Fruit fly (Drosophila melanogaster) whole organism, wandering third instar larva: ENCODE results near the gene CG33978.

Experiments used
- CG32264 ChIP-seq: fragments of 200-800 bp; sonication (Bioruptor generic); optimal IDR thresholded peaks from 2 replicates; lab custom pipeline; 2016; ENCODE audit warnings: missing biosample characterization, missing genetic modification characterization
- Dif ChIP-seq: fragments of 200-275, 200-300 bp; sonication (Bioruptor generic); optimal IDR thresholded peaks from 2 replicates; lab custom pipeline; 2018; ENCODE audit warnings: missing biosample characterization, missing genetic modification characterization; ENCODE audit not compliant: partially characterized antibody
- HLH106 ChIP-seq: fragments of 200-800 bp; optimal IDR thresholded peaks from 3 replicates; lab custom pipeline; 2019; ENCODE audit warnings: missing biosample characterization, mild to moderate bottlenecking, missing genetic modification characterization, moderate library complexity
- Hnf4 ChIP-seq: fragments of 200-800 bp; sonication (Bioruptor generic); optimal IDR thresholded peaks from 2 replicates; lab custom pipeline; 2016; ENCODE audit warnings: missing biosample characterization, mild to moderate bottlenecking, missing genetic modification characterization
- Hr78 ChIP-seq: fragments of >200 bp; optimal IDR thresholded peaks from 2 replicates; lab custom pipeline; 2017; ENCODE audit warnings: missing biosample characterization, missing genetic modification characterization
- Mio ChIP-seq: sonication (Bioruptor generic); optimal IDR thresholded peaks from 2 replicates; lab custom pipeline; 2016; ENCODE audit warnings: missing biosample characterization, missing genetic modification characterization
- N ChIP-seq: fragments of >200 bp; optimal IDR thresholded peaks from 2 replicates; lab custom pipeline; 2018; ENCODE audit warnings: missing biosample characterization, missing external identifiers, missing genetic modification characterization
- Rel ChIP-seq, 2 experiments: fragments of 200-800 bp; sonication (Bioruptor generic) in 1 of 2; optimal IDR thresholded peaks; 2 replicates in 1 of 2; 3 replicates in 1 of 2; lab custom pipeline; 2016 to 2019; ENCODE audit warnings: mild to moderate bottlenecking in 2 of 2, missing biosample characterization in 2 of 2, missing genetic modification characterization in 2 of 2, moderate library complexity in 1 of 2
- brk ChIP-seq: fragments of 200-800 bp; sonication (Bioruptor generic); optimal IDR thresholded peaks from 2 replicates; lab custom pipeline; 2016; ENCODE audit warnings: missing biosample characterization, mild to moderate bottlenecking, missing genetic modification characterization
- dsf ChIP-seq: sonication (Bioruptor generic); optimal IDR thresholded peaks from 2 replicates; lab custom pipeline; 2016; ENCODE audit warnings: missing biosample characterization, missing genetic modification characterization, borderline replicate concordance
- pan ChIP-seq: fragments of >200 bp; optimal IDR thresholded peaks from 2 replicates; lab custom pipeline; 2017
- sv ChIP-seq: fragments of 200-800 bp; sonication (Bioruptor generic); optimal IDR thresholded peaks from 3 replicates; lab custom pipeline; 2016; ENCODE audit warnings: missing biosample characterization, missing genetic modification characterization
- woc ChIP-seq: sonication (Bioruptor generic); optimal IDR thresholded peaks from 2 replicates; lab custom pipeline; 2016; ENCODE audit warnings: missing biosample characterization, mild to moderate bottlenecking, missing genetic modification characterization

CG33978 gene

DNA sequence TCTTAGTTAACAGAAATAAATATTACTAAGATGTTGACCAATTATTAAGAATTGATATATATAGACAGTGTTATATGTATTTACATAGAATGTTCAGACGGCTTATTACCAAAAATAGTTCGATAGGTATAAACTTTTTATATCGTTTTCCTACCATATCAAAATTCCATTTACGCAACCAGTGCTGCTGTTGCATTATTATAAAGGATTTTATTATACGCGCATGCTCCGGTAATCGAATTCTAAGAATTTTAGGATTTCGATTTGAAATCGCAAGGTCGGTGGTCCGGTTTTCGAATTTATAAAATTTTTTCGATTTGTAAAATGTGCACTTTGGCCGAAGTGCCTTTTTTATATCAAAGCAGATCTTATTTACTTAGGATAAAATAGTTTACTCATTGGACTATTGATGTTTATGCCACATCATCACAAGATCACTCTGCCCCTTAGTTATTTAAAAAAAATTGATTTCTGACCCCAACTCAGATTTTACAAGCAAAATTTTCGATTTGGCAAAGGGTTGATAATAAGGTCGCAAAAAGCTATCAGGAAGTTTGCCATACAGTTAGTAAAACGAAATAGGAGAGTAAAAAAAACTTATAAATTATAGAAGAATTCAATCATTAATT lies 45.7 kb downstream of the CG33978 start, which contains the start of gene Ank:
TSS of gene Ank (minus strand) at position 206 of the 629 bp plus-strand sequence.
- TF ChIP-seq brk (no peak), Dif (GFP tag; lab: Kevin White, UChicago) (no peak), N (GFP tag; lab: Kevin White, UChicago) (peak; percentile 54), woc (GFP tag; lab: Kevin White, UChicago) (peak; percentile 28), Hr78 (peak; percentile 56), Mio (GFP tag; lab: Kevin White, UChicago) (no peak), Rel (GFP tag; optimal IDR thresholded peaks at IDR 0.05; lab: Kevin White, UChicago) (no peak), Rel (tag; optimal IDR thresholded peaks at IDR 0.05; lab: Kevin White, UChicago) (no peak), HLH106 (no peak), dsf (no peak), CG32264 (GFP tag; lab: Kevin White, UChicago) (no peak), pan (lab: Kevin White, UChicago) (no peak), Hnf4 (no peak)

DNA sequence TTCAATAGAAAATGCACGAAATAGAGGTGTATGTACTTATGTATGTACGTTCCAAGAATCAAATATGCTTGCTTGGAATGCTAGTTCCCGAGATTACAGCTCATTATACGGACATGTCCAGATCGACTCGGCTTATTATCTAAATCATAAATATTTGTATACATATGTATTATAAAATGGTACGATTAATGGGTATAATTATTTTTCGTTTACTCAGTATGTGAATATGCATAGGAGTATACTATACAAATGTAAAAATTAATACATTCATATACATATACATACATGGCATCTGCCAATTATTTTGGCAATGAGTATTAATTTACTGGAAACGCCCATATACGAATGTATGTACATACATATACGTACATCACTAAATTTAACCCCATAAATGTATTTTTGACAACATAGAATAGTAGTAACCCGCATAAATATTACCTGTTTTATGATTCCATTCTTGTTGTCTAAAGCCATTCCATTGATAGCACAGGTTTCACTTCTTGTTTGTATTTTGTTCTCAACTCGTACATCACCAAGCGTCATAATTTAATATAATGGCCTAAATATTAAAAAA lies 46.5 kb downstream of the CG33978 start:
- TF ChIP-seq brk (peak; percentile 36), sv (GFP tag; lab: Kevin White, UChicago) (no peak)
